Worm (Caenorhabditis elegans) whole organism, mixed stage, embryonic: ENCODE measurements around the gene M151.1.

Source experiments
- M03D4.4 ChIP-seq: sonication (generic microtip); optimal IDR thresholded peaks from 2 replicates; lab custom pipeline; 2017; ENCODE audit warnings: mild to moderate bottlenecking, missing genetic modification characterization, missing compliant biosample characterization
- bed-3 ChIP-seq: fragments of 200-800 bp; sonication (Bioruptor generic); optimal IDR thresholded peaks from 3 replicates; lab custom pipeline; 2018; ENCODE audit warnings: mild to moderate bottlenecking, missing genetic modification characterization, moderate library complexity, missing compliant biosample characterization
- blmp-1 ChIP-seq: fragments of 150-350 bp; optimal IDR thresholded peaks from 2 replicates; lab custom pipeline; 2014; ENCODE audit warnings: missing biosample characterization, missing genetic modification characterization
- ceh-43 ChIP-seq: fragments of 200-800 bp; sonication (Bioruptor generic); optimal IDR thresholded peaks from 2 replicates; lab custom pipeline; 2018; ENCODE audit warnings: mild to moderate bottlenecking, missing genetic modification characterization, moderate library complexity, missing compliant biosample characterization
- ceh-83 ChIP-seq: fragments of 200-800 bp; sonication (Bioruptor generic); optimal IDR thresholded peaks from 2 replicates; lab custom pipeline; 2018; ENCODE audit warnings: mild to moderate bottlenecking, missing genetic modification characterization, missing compliant biosample characterization
- ces-1 ChIP-seq: fragments of 150-350 bp; optimal IDR thresholded peaks from 2 replicates; lab custom pipeline; 2014; ENCODE audit warnings: missing biosample characterization, missing genetic modification reagents, missing genetic modification characterization
- cnd-1 ChIP-seq: fragments of 200-800 bp; sonication (Bioruptor generic); optimal IDR thresholded peaks from 2 replicates; lab custom pipeline; 2018; ENCODE audit warnings: mild to moderate bottlenecking, missing genetic modification characterization, missing compliant biosample characterization
- drap-1 ChIP-seq: fragments of 200-800 bp; sonication (Bioruptor generic); optimal IDR thresholded peaks from 3 replicates; lab custom pipeline; 2018; ENCODE audit warnings: mild to moderate bottlenecking, missing genetic modification characterization, missing compliant biosample characterization
- elt-1 ChIP-seq: sonication (generic microtip); optimal IDR thresholded peaks from 2 replicates; lab custom pipeline; 2017; ENCODE audit warnings: missing genetic modification characterization, mild to moderate bottlenecking, missing compliant biosample characterization, antibody characterized with exemption, moderate library complexity, borderline replicate concordance; ENCODE audit not compliant: insufficient read depth
- elt-3 ChIP-seq: fragments of 150-350 bp; optimal IDR thresholded peaks from 2 replicates; lab custom pipeline; 2014; ENCODE audit warnings: missing biosample characterization, missing genetic modification characterization
- ham-2 ChIP-seq: fragments of 200-800 bp; sonication (Bioruptor generic); optimal IDR thresholded peaks from 2 replicates; lab custom pipeline; 2018; ENCODE audit warnings: mild to moderate bottlenecking, missing genetic modification characterization, missing compliant biosample characterization
- lin-13 ChIP-seq: fragments of 150-350 bp; optimal IDR thresholded peaks from 2 replicates; lab custom pipeline; 2014; ENCODE audit warnings: missing biosample characterization, missing genetic modification characterization
- lsy-2 ChIP-seq: fragments of 150-350 bp; optimal IDR thresholded peaks from 2 replicates; lab custom pipeline; 2014; ENCODE audit warnings: missing biosample characterization, missing genetic modification characterization
- mab-5 ChIP-seq: fragments of 150-350 bp; optimal IDR thresholded peaks from 2 replicates; lab custom pipeline; 2014; ENCODE audit warnings: missing biosample characterization, missing genetic modification characterization
- mep-1 ChIP-seq: fragments of 150-350 bp; optimal IDR thresholded peaks from 2 replicates; lab custom pipeline; 2017; ENCODE audit warnings: missing biosample characterization, missing genetic modification reagents, missing genetic modification characterization, inconsistent platforms
- mls-2 ChIP-seq: sonication (generic microtip); optimal IDR thresholded peaks from 2 replicates; lab custom pipeline; 2016; ENCODE audit warnings: mild to moderate bottlenecking, missing genetic modification characterization, moderate library complexity, missing compliant biosample characterization
- nhr-12 ChIP-seq: fragments of 150-350 bp; optimal IDR thresholded peaks from 2 replicates; lab custom pipeline; 2014; ENCODE audit warnings: missing biosample characterization, missing genetic modification characterization
- nhr-2 ChIP-seq: fragments of 150-350 bp; optimal IDR thresholded peaks from 2 replicates; lab custom pipeline; 2014; ENCODE audit warnings: missing biosample characterization, missing genetic modification characterization
- nhr-28 ChIP-seq: fragments of 150-350 bp; optimal IDR thresholded peaks from 2 replicates; lab custom pipeline; 2014; ENCODE audit warnings: missing biosample characterization, missing genetic modification characterization
- nhr-76 ChIP-seq: sonication (generic microtip); optimal IDR thresholded peaks from 2 replicates; lab custom pipeline; 2017; ENCODE audit warnings: missing biosample characterization, missing genetic modification characterization
- pha-4 ChIP-seq: fragments of 150-350 bp; optimal IDR thresholded peaks from 2 replicates; lab custom pipeline; 2018; ENCODE audit warnings: missing biosample characterization, missing genetic modification reagents, missing genetic modification characterization
- sem-2 ChIP-seq: fragments of 200-800 bp; sonication (Bioruptor generic); optimal IDR thresholded peaks from 2 replicates; lab custom pipeline; 2018; ENCODE audit warnings: mild to moderate bottlenecking, missing genetic modification characterization, missing compliant biosample characterization
- snpc-4 ChIP-seq: fragments of 150-350 bp; optimal IDR thresholded peaks from 2 replicates; lab custom pipeline; 2014; ENCODE audit warnings: missing biosample characterization, missing genetic modification characterization
- sptf-1 ChIP-seq: sonication (generic microtip); optimal IDR thresholded peaks from 2 replicates; lab custom pipeline; 2017; ENCODE audit warnings: mild to moderate bottlenecking, missing genetic modification characterization, moderate library complexity, missing compliant biosample characterization
- unc-120 ChIP-seq: sonication (generic microtip); optimal IDR thresholded peaks from 2 replicates; lab custom pipeline; 2017; ENCODE audit warnings: missing genetic modification characterization, missing compliant biosample characterization; ENCODE audit not compliant: poor library complexity, severe bottlenecking
- unc-39 ChIP-seq: fragments of 150-350 bp; optimal IDR thresholded peaks from 2 replicates; lab custom pipeline; 2014; ENCODE audit warnings: missing biosample characterization, missing genetic modification characterization
- unc-62 ChIP-seq: fragments of 150-350 bp; optimal IDR thresholded peaks from 2 replicates; lab custom pipeline; 2014; ENCODE audit warnings: missing biosample characterization, missing genetic modification reagents, missing genetic modification characterization
- zip-8 ChIP-seq: fragments of 150-350 bp; optimal IDR thresholded peaks from 2 replicates; lab custom pipeline; 2014; ENCODE audit warnings: missing biosample characterization, missing genetic modification characterization
- ztf-11 ChIP-seq: fragments of 150-350 bp; optimal IDR thresholded peaks from 2 replicates; lab custom pipeline; 2014; ENCODE audit warnings: missing biosample characterization, missing genetic modification characterization

Gene M151.1

ce11 chrII:3617512-3617911 lies 23.8 kb upstream of the M151.1 start, which contains the start of gene F40E12.1:
TSS of gene F40E12.1 (plus strand) at chrII:3617812.
- no peak for TF ChIP-seq lsy-2 (tag; lab: Kevin White, UChicago)
- TF ChIP-seq ces-1 (GFP tag; lab: Kevin White, UChicago) = no peak
- no peak for TF ChIP-seq zip-8 (tag; lab: Kevin White, UChicago)
- TF ChIP-seq elt-1 = no peak
- no peak for TF ChIP-seq mep-1
- TF ChIP-seq ztf-11 (tag; lab: Kevin White, UChicago) = no peak
- no peak for TF ChIP-seq unc-120 (tag; lab: Kevin White, UChicago)
- no peak for TF ChIP-seq M03D4.4 (tag; lab: Kevin White, UChicago)
- TF ChIP-seq cnd-1 (tag; lab: Kevin White, UChicago) = no peak
- TF ChIP-seq unc-39 (tag; lab: Kevin White, UChicago) = no peak
- no peak for TF ChIP-seq unc-62 (GFP tag; lab: Kevin White, UChicago)
- no peak for TF ChIP-seq bed-3 (GFP tag; lab: Kevin White, UChicago)
- no peak for TF ChIP-seq pha-4
- TF ChIP-seq nhr-2 (tag; lab: Kevin White, UChicago) = no peak
- no peak for TF ChIP-seq snpc-4 (tag; lab: Kevin White, UChicago)
- TF ChIP-seq lin-13 (tag; lab: Kevin White, UChicago) = no peak
- TF ChIP-seq ham-2 = no peak
- TF ChIP-seq drap-1 (GFP tag; lab: Kevin White, UChicago) = no peak

- TF ChIP-seq elt-1 (no peak), lsy-2 (tag; lab: Kevin White, UChicago) (no peak), mep-1 (peak; percentile 17)
Measured at ce11 chrII:3620862-3621261, 20.4 kb upstream of the M151.1 start.

ce11 chrII:3622014-3622413 lies 19.3 kb upstream of the M151.1 start, which contains the start of gene M151.7:
TSS of gene M151.7 (plus strand) at chrII:3622314.
- TF ChIP-seq blmp-1 (tag; lab: Kevin White, UChicago) (no peak), M03D4.4 (tag; lab: Kevin White, UChicago) (no peak), ceh-83 (GFP tag; lab: Kevin White, UChicago) (no peak), sptf-1 (tag; lab: Kevin White, UChicago) (no peak), mab-5 (tag; lab: Kevin White, UChicago) (no peak), sem-2 (GFP tag; lab: Kevin White, UChicago) (no peak), mep-1 (no peak), unc-120 (tag; lab: Kevin White, UChicago) (no peak), mls-2 (tag; lab: Kevin White, UChicago) (no peak), nhr-2 (tag; lab: Kevin White, UChicago) (no peak), unc-39 (tag; lab: Kevin White, UChicago) (no peak), zip-8 (tag; lab: Kevin White, UChicago) (no peak), ztf-11 (tag; lab: Kevin White, UChicago) (no peak)

ce11 chrII:3626872-3627271 lies 14.4 kb upstream of the M151.1 start, which contains the start of gene M151.3:
TSS of gene M151.3 (plus strand) at chrII:3627172.
- TF ChIP-seq elt-3 (tag; lab: Kevin White, UChicago) (no peak), nhr-12 (tag; lab: Kevin White, UChicago) (no peak), sem-2 (GFP tag; lab: Kevin White, UChicago) (no peak), ztf-11 (tag; lab: Kevin White, UChicago) (no peak), elt-1 (no peak), nhr-28 (tag; lab: Kevin White, UChicago) (no peak), nhr-2 (tag; lab: Kevin White, UChicago) (no peak), ceh-43 (GFP tag; lab: Kevin White, UChicago) (no peak), mab-5 (tag; lab: Kevin White, UChicago) (no peak), unc-62 (GFP tag; lab: Kevin White, UChicago) (no peak), cnd-1 (tag; lab: Kevin White, UChicago) (no peak), ces-1 (GFP tag; lab: Kevin White, UChicago) (no peak), unc-120 (tag; lab: Kevin White, UChicago) (no peak), bed-3 (GFP tag; lab: Kevin White, UChicago) (no peak), mep-1 (no peak), lin-13 (tag; lab: Kevin White, UChicago) (no peak), ceh-83 (GFP tag; lab: Kevin White, UChicago) (no peak), mls-2 (tag; lab: Kevin White, UChicago) (no peak)

ce11 chrII:3630810-3631209 lies 10.5 kb upstream of the M151.1 start, which contains the start of gene M151.2:
TSS of gene M151.2 (plus strand) at chrII:3631110.
- TF ChIP-seq unc-62 (GFP tag; lab: Kevin White, UChicago) = no peak
- no peak for TF ChIP-seq snpc-4 (tag; lab: Kevin White, UChicago)
- TF ChIP-seq blmp-1 (tag; lab: Kevin White, UChicago) = no peak
- no peak for TF ChIP-seq nhr-76
- no peak for TF ChIP-seq pha-4
- no peak for TF ChIP-seq drap-1 (GFP tag; lab: Kevin White, UChicago)
